Worm (Caenorhabditis elegans) whole organism, early embryonic: Measurements from ENCODE around the gene Y66D12A.13.

Experiments
- B0310.2 ChIP-seq: sonication (generic microtip); optimal IDR thresholded peaks from 2 replicates; lab custom pipeline; 2016; ENCODE audit warnings: mild to moderate bottlenecking, missing genetic modification characterization, missing compliant biosample characterization
- F13C5.2 ChIP-seq: sonication (generic microtip); optimal IDR thresholded peaks from 2 replicates; lab custom pipeline; 2017; ENCODE audit warnings: mild to moderate bottlenecking, missing genetic modification characterization, inconsistent platforms, missing compliant biosample characterization
- aly-1 ChIP-seq: sonication (generic microtip); optimal IDR thresholded peaks from 2 replicates; lab custom pipeline; 2016; ENCODE audit warnings: missing genetic modification characterization, missing compliant biosample characterization
- ama-1 ChIP-seq: fragments of 150-350 bp; optimal IDR thresholded peaks from 2 replicates; lab custom pipeline; 2014
- flt-1 ChIP-seq: fragments of 200-800 bp; sonication (Bioruptor generic); IDR thresholded peaks from 2 replicates; pipeline ENCODE4 v1.3.6; 2022; ENCODE audit warnings: missing genetic modification characterization, missing compliant biosample characterization
- hmbx-1 ChIP-seq: sonication (generic microtip); optimal IDR thresholded peaks from 2 replicates; lab custom pipeline; 2016; ENCODE audit warnings: mild to moderate bottlenecking, missing genetic modification characterization, missing compliant biosample characterization
- hnd-1 ChIP-seq: sonication (generic microtip); optimal IDR thresholded peaks from 2 replicates; lab custom pipeline; 2016; ENCODE audit warnings: missing genetic modification characterization, missing compliant biosample characterization
- pes-1 ChIP-seq: fragments of 200-800 bp; sonication (Bioruptor generic); IDR thresholded peaks from 2 replicates; pipeline ENCODE4 v1.3.6; 2022; ENCODE audit warnings: missing genetic modification reagents, missing genetic modification characterization, missing compliant biosample characterization
- scrt-1 ChIP-seq: fragments of 200-800 bp; sonication (Bioruptor generic); IDR thresholded peaks from 2 replicates; pipeline ENCODE4 v1.3.6; 2022; ENCODE audit warnings: missing genetic modification characterization, missing compliant biosample characterization
- sea-1 ChIP-seq: fragments of 200-800 bp; sonication (Bioruptor generic); conservative IDR thresholded peaks from 2 replicates; pipeline ENCODE4 v1.3.6; 2022; ENCODE audit warnings: missing genetic modification characterization, missing compliant biosample characterization
- tbx-37 ChIP-seq: fragments of 200-800 bp; sonication (Bioruptor generic); conservative IDR thresholded peaks from 2 replicates; pipeline ENCODE4 v1.3.6; 2022; ENCODE audit warnings: missing genetic modification reagents, missing genetic modification characterization, missing compliant biosample characterization
- tra-4 ChIP-seq: sonication (generic microtip); optimal IDR thresholded peaks from 2 replicates; lab custom pipeline; 2017; ENCODE audit warnings: missing genetic modification characterization, missing compliant biosample characterization

Y66D12A.13 gene

ce11 chrIII:11590255-11590654 lies 42.1 kb downstream of the Y66D12A.13 start:
- no peak for TF ChIP-seq tbx-37 (GFP tag; lab: Robert Waterston, UW)
- no peak for TF ChIP-seq F13C5.2 (tag; lab: Kevin White, UChicago)

ce11 chrIII:11592096-11592495 lies 43.9 kb downstream of the Y66D12A.13 start:
- TF ChIP-seq tra-4 (tag; lab: Kevin White, UChicago) = no peak
- TF ChIP-seq scrt-1 (GFP tag; lab: Robert Waterston, UW) = no peak
- no peak for TF ChIP-seq pes-1 (GFP tag; lab: Robert Waterston, UW)
- no peak for TF ChIP-seq tbx-37 (GFP tag; lab: Robert Waterston, UW)
- no peak for TF ChIP-seq hnd-1
- no peak for TF ChIP-seq hmbx-1 (tag; lab: Kevin White, UChicago)
- TF ChIP-seq flt-1 (GFP tag; lab: Robert Waterston, UW) = no peak
- TF ChIP-seq ama-1 (lab: Kevin White, UChicago) = no peak
- TF ChIP-seq B0310.2 = no peak
- no peak for TF ChIP-seq sea-1
- no peak for TF ChIP-seq aly-1
